Fruit fly (Drosophila melanogaster) whole organism, pupa: ENCODE results near the gene kra.

ENCODE experiments used
- CG10348 ChIP-seq: fragments of 200-800 bp; sonication (Bioruptor generic); IDR thresholded peaks from 2 replicates; pipeline ENCODE4 v1.3.6; 2022; ENCODE audit warnings: missing biosample characterization, missing genetic modification characterization
- CG12605 ChIP-seq: fragments of 200-800 bp; sonication (Bioruptor generic); IDR thresholded peaks from 2 replicates; pipeline ENCODE4 v1.3.6; 2022; ENCODE audit warnings: missing biosample characterization, missing genetic modification characterization
- CG13204 ChIP-seq: fragments of 200-800 bp; sonication (Bioruptor generic); optimal IDR thresholded peaks from 2 replicates; lab custom pipeline; 2018; ENCODE audit warnings: missing biosample characterization, mild to moderate bottlenecking, missing genetic modification characterization, moderate library complexity
- CG14655 ChIP-seq: fragments of 200-800 bp; sonication (Bioruptor generic); optimal IDR thresholded peaks from 3 replicates; lab custom pipeline; 2017; ENCODE audit warnings: mild to moderate bottlenecking, missing biosample characterization, missing genetic modification reagents, missing genetic modification characterization
- CG15710 ChIP-seq: fragments of 200-800 bp; sonication (Bioruptor generic); optimal IDR thresholded peaks from 2 replicates; lab custom pipeline; 2018; ENCODE audit warnings: missing biosample characterization, mild to moderate bottlenecking, missing genetic modification characterization, moderate library complexity
- CG17806 ChIP-seq: fragments of 200-800 bp; sonication (Bioruptor generic); optimal IDR thresholded peaks from 2 replicates; lab custom pipeline; 2018; ENCODE audit warnings: missing biosample characterization, mild to moderate bottlenecking, missing genetic modification characterization, moderate library complexity
- CG32121 ChIP-seq: fragments of 200-800 bp; sonication (Bioruptor generic); IDR thresholded peaks from 2 replicates; pipeline ENCODE4 v1.3.6; 2022; ENCODE audit warnings: missing biosample characterization, missing genetic modification characterization
- CG34367 ChIP-seq: fragments of 200-800 bp; sonication (Bioruptor generic); optimal IDR thresholded peaks from 2 replicates; lab custom pipeline; 2018; ENCODE audit warnings: missing biosample characterization, mild to moderate bottlenecking, missing genetic modification characterization
- CG4496 ChIP-seq: fragments of 200-800 bp; sonication (Bioruptor generic); IDR thresholded peaks from 3 replicates; pipeline ENCODE4 v1.3.6; 2022; ENCODE audit warnings: missing biosample characterization, missing genetic modification characterization
- CG8159 ChIP-seq: fragments of 200-800 bp; sonication (Bioruptor generic); optimal IDR thresholded peaks from 3 replicates; lab custom pipeline; 2018; ENCODE audit warnings: missing biosample characterization, mild to moderate bottlenecking, missing genetic modification characterization, moderate library complexity
- CG8301 ChIP-seq: fragments of 200-800 bp; sonication (Bioruptor generic); optimal IDR thresholded peaks from 2 replicates; lab custom pipeline; 2018; ENCODE audit warnings: missing biosample characterization, mild to moderate bottlenecking, missing genetic modification characterization
- CG9948 ChIP-seq: fragments of 200-800 bp; sonication (Bioruptor generic); optimal IDR thresholded peaks from 2 replicates; lab custom pipeline; 2018; ENCODE audit warnings: missing biosample characterization, mild to moderate bottlenecking, missing genetic modification characterization, moderate library complexity
- D1 ChIP-seq: fragments of 200-800 bp; sonication (Bioruptor generic); optimal IDR thresholded peaks from 2 replicates; lab custom pipeline; 2018; ENCODE audit warnings: missing biosample characterization, mild to moderate bottlenecking, missing genetic modification characterization, moderate library complexity
- EcR ChIP-seq: fragments of 200-800 bp; sonication (Bioruptor generic); optimal IDR thresholded peaks from 3 replicates; lab custom pipeline; 2019; ENCODE audit warnings: missing biosample characterization, missing genetic modification characterization, mild to moderate bottlenecking, moderate library complexity, missing genetic modification reagents
- Ets98B ChIP-seq: fragments of 200-800 bp; sonication (Bioruptor generic); IDR thresholded peaks from 2 replicates; pipeline ENCODE4 v1.3.6; 2022; ENCODE audit warnings: missing biosample characterization, missing genetic modification characterization
- Pif1A ChIP-seq: fragments of 200-800 bp; sonication (Bioruptor generic); optimal IDR thresholded peaks from 3 replicates; lab custom pipeline; 2016; ENCODE audit warnings: missing biosample characterization, missing genetic modification characterization
- Pif1B ChIP-seq: fragments of 200-800 bp; sonication (Bioruptor generic); optimal IDR thresholded peaks from 3 replicates; lab custom pipeline; 2016; ENCODE audit warnings: missing biosample characterization, missing genetic modification characterization
- Snoo ChIP-seq: fragments of 200-800 bp; sonication (Bioruptor generic); optimal IDR thresholded peaks from 3 replicates; lab custom pipeline; 2017; ENCODE audit warnings: missing biosample characterization, mild to moderate bottlenecking, missing genetic modification characterization, inconsistent platforms
- fd96Ca ChIP-seq: fragments of 200-800 bp; sonication (Bioruptor generic); IDR thresholded peaks from 3 replicates; pipeline ENCODE4 v1.3.6; 2022; ENCODE audit warnings: missing biosample characterization, missing genetic modification characterization
- gl ChIP-seq: fragments of 200-800 bp; sonication (Bioruptor generic); optimal IDR thresholded peaks from 2 replicates; lab custom pipeline; 2018; ENCODE audit warnings: missing biosample characterization, mild to moderate bottlenecking, missing genetic modification characterization
- rn ChIP-seq: fragments of 200-800 bp; sonication (Bioruptor generic); IDR thresholded peaks from 2 replicates; pipeline ENCODE4 v1.3.6; 2022; ENCODE audit warnings: missing biosample characterization, missing genetic modification characterization

kra gene

dm6 chr3R:5617923-5618623 lies 17.1 kb upstream of the kra start:
- TF ChIP-seq CG13204 (no peak), fd96Ca (GFP tag; lab: Robert Waterston, UW) (peak; percentile 63), CG32121 (GFP tag; lab: Robert Waterston, UW) (peak; percentile 56), Snoo (tag; lab: Kevin White, UChicago) (peak; percentile 22), Pif1B (GFP tag; lab: Kevin White, UChicago) (no peak), Pif1A (GFP tag; lab: Kevin White, UChicago) (peak; percentile 16), CG8159 (peak; percentile 34), EcR (GFP tag; lab: Kevin White, UChicago) (no peak), CG12605 (no peak), CG15710 (peak; percentile 50), CG8301 (tag; lab: Kevin White, UChicago) (peak; percentile 53), CG4496 (peak; percentile 46; the same call in 2 of the 3 replicates), Ets98B (peak; percentile 55), CG34367 (no peak), D1 (tag; lab: Kevin White, UChicago) (no peak), gl (tag; lab: Kevin White, UChicago) (peak; percentile 7), CG17806 (tag; lab: Kevin White, UChicago) (peak; percentile 22), CG9948 (tag; lab: Kevin White, UChicago) (peak; percentile 32), CG10348 (no peak), CG14655 (GFP tag; lab: Kevin White, UChicago) (no peak), rn (GFP tag; lab: Robert Waterston, UW) (no peak)

dm6 chr3R:5615484-5615883 lies 14.5 kb upstream of the kra start:
- TF ChIP-seq EcR (GFP tag; lab: Kevin White, UChicago) (peak; percentile 85), CG9948 (tag; lab: Kevin White, UChicago) (no peak), rn (GFP tag; lab: Robert Waterston, UW) (no peak), CG8301 (tag; lab: Kevin White, UChicago) (no peak), Pif1B (GFP tag; lab: Kevin White, UChicago) (no peak), CG34367 (no peak), CG13204 (peak; percentile 79)

dm6 chr3R:5613114-5613443 lies 12.1 kb upstream of the kra start, which contains the start of gene Atu:
TSS of gene Atu (plus strand) at chr3R:5613358.
- TF ChIP-seq CG12605 (no peak), D1 (tag; lab: Kevin White, UChicago) (no peak), CG8301 (tag; lab: Kevin White, UChicago) (no peak), CG4496 (no peak), CG13204 (no peak), CG10348 (no peak)

- TF ChIP-seq CG34367 = no peak
- 0 out of 2 replicates have a peak, but pooled peaks have one; percentile 24 for TF ChIP-seq CG12605
- TF ChIP-seq CG8301 (tag; lab: Kevin White, UChicago) = no peak
- TF ChIP-seq EcR (GFP tag; lab: Kevin White, UChicago) = peak; percentile 85
- no peak for TF ChIP-seq CG13204
- no peak for TF ChIP-seq fd96Ca (GFP tag; lab: Robert Waterston, UW)
- no peak for TF ChIP-seq CG15710
Measured at dm6 chr3R:5612372-5613113, 11.6 kb upstream of the kra start, which contains the start of gene Rga. TSS of gene Rga (minus strand) at chr3R:5613112.

- TF ChIP-seq Pif1A (GFP tag; lab: Kevin White, UChicago) (no peak), fd96Ca (GFP tag; lab: Robert Waterston, UW) (no peak), CG14655 (GFP tag; lab: Kevin White, UChicago) (no peak), CG8301 (tag; lab: Kevin White, UChicago) (no peak), D1 (tag; lab: Kevin White, UChicago) (no peak), CG10348 (no peak), CG12605 (no peak), rn (GFP tag; lab: Robert Waterston, UW) (no peak), Pif1B (GFP tag; lab: Kevin White, UChicago) (no peak)
Measured at dm6 chr3R:5611733-5612132, 10.8 kb upstream of the kra start.

- TF ChIP-seq CG17806 (tag; lab: Kevin White, UChicago) = no peak
- TF ChIP-seq CG4496 = no peak
- TF ChIP-seq fd96Ca (GFP tag; lab: Robert Waterston, UW) = no peak
- TF ChIP-seq rn (GFP tag; lab: Robert Waterston, UW) = no peak
- no peak for TF ChIP-seq CG15710
- peak; percentile 51 for TF ChIP-seq EcR (GFP tag; lab: Kevin White, UChicago)
Measured at dm6 chr3R:5611167-5611566, 10.2 kb upstream of the kra start.

dm6 chr3R:5610656-5611055 lies 9.7 kb upstream of the kra start:
- no peak for TF ChIP-seq CG13204
- TF ChIP-seq EcR (GFP tag; lab: Kevin White, UChicago) = no peak
- TF ChIP-seq CG8301 (tag; lab: Kevin White, UChicago) = no peak
- no peak for TF ChIP-seq CG9948 (tag; lab: Kevin White, UChicago)
- no peak for TF ChIP-seq fd96Ca (GFP tag; lab: Robert Waterston, UW)
- TF ChIP-seq Snoo (tag; lab: Kevin White, UChicago) = no peak
- no peak for TF ChIP-seq Pif1A (GFP tag; lab: Kevin White, UChicago)
- no peak for TF ChIP-seq CG34367
- no peak for TF ChIP-seq Pif1B (GFP tag; lab: Kevin White, UChicago)
- TF ChIP-seq CG17806 (tag; lab: Kevin White, UChicago) = no peak
- no peak for TF ChIP-seq CG15710
- TF ChIP-seq rn (GFP tag; lab: Robert Waterston, UW) = no peak
- TF ChIP-seq CG4496 = no peak
- TF ChIP-seq, all 21 proteins: peak for 0
